Worm (Caenorhabditis elegans) whole organism, L3 larva: ENCODE measurements around the gene nlp-68.

Experiments
- ama-1 ChIP-seq: fragments of 150-350 bp; optimal IDR thresholded peaks from 2 replicates; lab custom pipeline; 2018
- elt-2 ChIP-seq: sonication (generic microtip); optimal IDR thresholded peaks from 2 replicates; lab custom pipeline; 2016; ENCODE audit warnings: missing genetic modification reagents, mild to moderate bottlenecking, missing genetic modification characterization, missing compliant biosample characterization
- fkh-10 ChIP-seq: sonication (generic microtip); optimal IDR thresholded peaks from 2 replicates; lab custom pipeline; 2017; ENCODE audit warnings: missing biosample characterization, missing genetic modification reagents, missing genetic modification characterization
- fos-1 ChIP-seq: fragments of 150-350 bp; optimal IDR thresholded peaks from 2 replicates; lab custom pipeline; 2014; ENCODE audit warnings: missing biosample characterization, missing genetic modification characterization
- mdl-1 ChIP-seq: fragments of 150-350 bp; optimal IDR thresholded peaks from 2 replicates; lab custom pipeline; 2014; ENCODE audit warnings: missing biosample characterization, missing genetic modification characterization
- nfya-1 ChIP-seq: sonication (generic microtip); optimal IDR thresholded peaks from 2 replicates; lab custom pipeline; 2017; ENCODE audit warnings: missing genetic modification characterization, mild to moderate bottlenecking, missing compliant biosample characterization, antibody characterized with exemption, moderate library complexity; ENCODE audit not compliant: insufficient read depth
- nhr-12 ChIP-seq: fragments of 150-350 bp; optimal IDR thresholded peaks from 2 replicates; lab custom pipeline; 2014; ENCODE audit warnings: missing biosample characterization, missing genetic modification characterization
- nhr-23 ChIP-seq: fragments of 150-350 bp; optimal IDR thresholded peaks from 2 replicates; lab custom pipeline; 2014; ENCODE audit warnings: missing biosample characterization, missing genetic modification reagents, missing genetic modification characterization
- nhr-25 ChIP-seq: sonication (generic microtip); optimal IDR thresholded peaks from 2 replicates; lab custom pipeline; 2017; ENCODE audit warnings: missing biosample characterization, missing genetic modification characterization
- nhr-77 ChIP-seq: fragments of 150-350 bp; optimal IDR thresholded peaks from 2 replicates; lab custom pipeline; 2014; ENCODE audit warnings: missing biosample characterization, missing genetic modification characterization
- snpc-4 ChIP-seq: fragments of 150-350 bp; optimal IDR thresholded peaks from 2 replicates; lab custom pipeline; 2014; ENCODE audit warnings: missing biosample characterization, missing genetic modification characterization
- tbx-2 ChIP-seq: sonication (generic microtip); optimal IDR thresholded peaks from 2 replicates; lab custom pipeline; 2016; ENCODE audit warnings: mild to moderate bottlenecking, missing genetic modification characterization, missing compliant biosample characterization
- unc-62 ChIP-seq: fragments of 150-350 bp; sonication (generic microtip); optimal IDR thresholded peaks from 4 replicates; lab custom pipeline; 2014; ENCODE audit warnings: missing biosample characterization, missing genetic modification reagents, missing genetic modification characterization

DNA sequence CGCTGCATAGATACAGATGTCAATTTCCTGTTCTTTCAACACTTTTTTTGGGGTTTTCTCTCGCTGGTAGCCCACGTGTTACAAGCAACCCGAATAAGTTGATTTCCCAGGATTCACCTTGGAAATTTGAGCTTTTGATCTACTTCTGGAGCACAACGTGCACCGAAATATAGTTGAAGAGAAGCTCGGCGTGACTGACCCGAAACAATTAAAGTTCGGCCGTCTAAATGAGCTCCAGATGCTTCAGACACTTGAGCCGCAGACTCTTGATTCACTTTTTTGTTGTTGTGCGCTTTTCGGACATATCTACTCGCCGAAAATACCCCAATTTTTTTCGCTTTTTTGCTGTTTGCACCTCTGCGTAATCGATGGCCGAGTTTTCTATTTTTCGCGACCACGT, 20.1 kb downstream of the nlp-68 start:
- TF ChIP-seq tbx-2 (tag; lab: Kevin White, UChicago) = no peak
- no peak for TF ChIP-seq unc-62 (GFP tag; lab: Kevin White, UChicago)
- no peak for TF ChIP-seq snpc-4 (tag; lab: Kevin White, UChicago)
- TF ChIP-seq nhr-12 = no peak
- TF ChIP-seq nhr-25 (tag; lab: Kevin White, UChicago) = no peak
- TF ChIP-seq fos-1 = no peak
- TF ChIP-seq nhr-77 (tag; lab: Kevin White, UChicago) = no peak
- TF ChIP-seq ama-1 = no peak
- no peak for TF ChIP-seq nhr-23
- no peak for TF ChIP-seq fkh-10 (GFP tag; lab: Kevin White, UChicago)
- no peak for TF ChIP-seq mdl-1 (tag; lab: Kevin White, UChicago)
- no peak for TF ChIP-seq nfya-1 (tag; lab: Kevin White, UChicago)
- no peak for TF ChIP-seq elt-2 (tag; lab: Kevin White, UChicago)
